Worm (Caenorhabditis elegans) whole organism, L4 larva: ENCODE measurements around the gene C15B12.9.

Source experiments
- D1046.2 ChIP-seq: fragments of 200-800 bp; sonication (Bioruptor generic); IDR thresholded peaks from 2 replicates; pipeline ENCODE4 v1.3.6; 2022; ENCODE audit warnings: missing genetic modification characterization, missing compliant biosample characterization
- F10B5.3 ChIP-seq: sonication (generic microtip); optimal IDR thresholded peaks from 2 replicates; lab custom pipeline; 2016; ENCODE audit warnings: mild to moderate bottlenecking, missing genetic modification characterization, missing compliant biosample characterization
- F37D6.2 ChIP-seq: sonication (generic microtip); optimal IDR thresholded peaks from 2 replicates; lab custom pipeline; 2016; ENCODE audit warnings: mild to moderate bottlenecking, missing genetic modification characterization, missing compliant biosample characterization
- F49E8.2 ChIP-seq: sonication (generic microtip); optimal IDR thresholded peaks from 2 replicates; lab custom pipeline; 2016; ENCODE audit warnings: missing compliant biosample characterization, mild to moderate bottlenecking, missing genetic modification characterization, borderline replicate concordance
- R02D3.7 ChIP-seq: fragments of 150-350 bp; sonication (generic microtip); optimal IDR thresholded peaks from 3 replicates; lab custom pipeline; 2014; ENCODE audit warnings: missing biosample characterization, missing genetic modification characterization
- T20F7.1 ChIP-seq: fragments of 200-800 bp; sonication (Bioruptor generic); optimal IDR thresholded peaks from 2 replicates; lab custom pipeline; 2018; ENCODE audit warnings: mild to moderate bottlenecking, missing genetic modification characterization, missing compliant biosample characterization
- T26A8.4 ChIP-seq: fragments of 200-800 bp; sonication (Bioruptor generic); IDR thresholded peaks from 2 replicates; pipeline ENCODE4 v1.3.6; 2022; ENCODE audit warnings: missing genetic modification characterization, missing compliant biosample characterization
- Y48G9A.11 ChIP-seq: fragments of 200-800 bp; sonication (Bioruptor generic); IDR thresholded peaks from 2 replicates; pipeline ENCODE4 v1.3.6; 2022; ENCODE audit warnings: missing genetic modification reagents, missing genetic modification characterization, missing compliant biosample characterization
- ZK337.2 ChIP-seq: fragments of 200-800 bp; sonication (Bioruptor generic); IDR thresholded peaks from 2 replicates; pipeline ENCODE4 v1.3.6; 2022; ENCODE audit warnings: missing genetic modification reagents, missing genetic modification characterization, missing compliant biosample characterization
- aha-1 ChIP-seq: fragments of 150-350 bp; peaks from one replicate; lab custom pipeline; 2014; ENCODE audit warnings: missing biosample characterization, missing genetic modification characterization
- attf-4 ChIP-seq: sonication (generic microtip); optimal IDR thresholded peaks from 3 replicates; lab custom pipeline; 2017; ENCODE audit warnings: missing biosample characterization, missing genetic modification characterization
- ceh-20 ChIP-seq: fragments of 200-800 bp; sonication (Bioruptor generic); IDR thresholded peaks from 2 replicates; pipeline ENCODE4 v1.3.6; 2022; ENCODE audit warnings: missing genetic modification reagents, missing genetic modification characterization, missing compliant biosample characterization
- ceh-28 ChIP-seq: fragments of 150-350 bp; optimal IDR thresholded peaks from 2 replicates; lab custom pipeline; 2014; ENCODE audit warnings: missing biosample characterization, missing genetic modification reagents, missing genetic modification characterization
- ceh-32 ChIP-seq: sonication (generic microtip); optimal IDR thresholded peaks from 2 replicates; lab custom pipeline; 2016; ENCODE audit warnings: mild to moderate bottlenecking, missing genetic modification characterization, missing compliant biosample characterization; ENCODE audit not compliant: poor library complexity
- ceh-62 ChIP-seq: sonication (generic microtip); optimal IDR thresholded peaks from 2 replicates; lab custom pipeline; 2017; ENCODE audit warnings: missing biosample characterization, missing genetic modification characterization
- ces-1 ChIP-seq: fragments of 150-350 bp; sonication (generic microtip); optimal IDR thresholded peaks from 4 replicates; lab custom pipeline; 2014; ENCODE audit warnings: missing biosample characterization, missing genetic modification reagents, missing genetic modification characterization
- cey-2 ChIP-seq: sonication (generic microtip); optimal IDR thresholded peaks from 3 replicates; lab custom pipeline; 2017; ENCODE audit warnings: missing genetic modification characterization, mild to moderate bottlenecking, missing compliant biosample characterization, antibody characterized with exemption, borderline replicate concordance; ENCODE audit not compliant: insufficient read depth
- ctbp-1 ChIP-seq: fragments of 200-800 bp; sonication (Bioruptor generic); IDR thresholded peaks from 2 replicates; pipeline ENCODE4 v1.3.6; 2022; ENCODE audit warnings: missing genetic modification reagents, missing genetic modification characterization, missing compliant biosample characterization
- daf-12 ChIP-seq: fragments of 150-350 bp; optimal IDR thresholded peaks from 2 replicates; lab custom pipeline; 2014; ENCODE audit warnings: missing biosample characterization, missing genetic modification reagents, missing genetic modification characterization
- daf-16 ChIP-seq, 3 experiments: sonication (generic microtip); optimal IDR thresholded peaks; 2 replicates each; lab custom pipeline; 2016 to 2017; ENCODE audit warnings: missing genetic modification characterization in 3 of 3, missing genetic modification reagents in 3 of 3, mild to moderate bottlenecking in 2 of 3, missing compliant biosample characterization in 2 of 3, missing biosample characterization in 1 of 3, moderate library complexity in 1 of 3
- daf-8 ChIP-seq: fragments of 200-800 bp; sonication (Bioruptor generic); IDR thresholded peaks from 2 replicates; pipeline ENCODE4 v1.3.6; 2022; ENCODE audit warnings: missing genetic modification characterization, missing compliant biosample characterization
- dmd-6 ChIP-seq: fragments of 200-800 bp; sonication (Bioruptor generic); IDR thresholded peaks from 2 replicates; pipeline ENCODE4 v1.3.6; 2022; ENCODE audit warnings: missing genetic modification reagents, missing genetic modification characterization, missing compliant biosample characterization
- dmd-9 ChIP-seq: fragments of 200-800 bp; sonication (Bioruptor generic); IDR thresholded peaks from 2 replicates; pipeline ENCODE4 v1.3.6; 2022; ENCODE audit warnings: missing genetic modification reagents, missing genetic modification characterization, missing compliant biosample characterization
- dpl-1 ChIP-seq: fragments of 150-350 bp; optimal IDR thresholded peaks from 2 replicates; lab custom pipeline; 2014; ENCODE audit warnings: missing biosample characterization, missing genetic modification reagents, missing genetic modification characterization
- egl-43 ChIP-seq: fragments of 200-800 bp; sonication (Bioruptor generic); IDR thresholded peaks from 2 replicates; pipeline ENCODE4 v1.3.6; 2022; ENCODE audit warnings: missing genetic modification reagents, missing genetic modification characterization, missing compliant biosample characterization
- fkh-10 ChIP-seq: fragments of 150-350 bp; optimal IDR thresholded peaks from 2 replicates; lab custom pipeline; 2014; ENCODE audit warnings: missing biosample characterization, missing genetic modification reagents, missing genetic modification characterization
- fos-1 ChIP-seq: fragments of 150-350 bp; optimal IDR thresholded peaks from 2 replicates; lab custom pipeline; 2014; ENCODE audit warnings: missing biosample characterization, missing genetic modification characterization
- gei-8 ChIP-seq: fragments of 200-800 bp; sonication (Bioruptor generic); optimal IDR thresholded peaks from 2 replicates; lab custom pipeline; 2018; ENCODE audit warnings: mild to moderate bottlenecking, missing genetic modification characterization, missing compliant biosample characterization
- hif-1 ChIP-seq, 2 experiments: sonication (generic microtip); optimal IDR thresholded peaks; 2 replicates each; lab custom pipeline; 2016 to 2017; ENCODE audit warnings: missing compliant biosample characterization in 2 of 2, missing genetic modification characterization in 2 of 2, missing genetic modification reagents in 2 of 2, missing genotype in 2 of 2, mild to moderate bottlenecking in 1 of 2
- hlh-11 ChIP-seq: fragments of 200-800 bp; sonication (Bioruptor generic); optimal IDR thresholded peaks from 2 replicates; lab custom pipeline; 2018; ENCODE audit warnings: mild to moderate bottlenecking, missing genetic modification characterization, missing compliant biosample characterization
- hmg-1.1 ChIP-seq: fragments of 200-800 bp; sonication (Bioruptor generic); IDR thresholded peaks from 2 replicates; pipeline ENCODE4 v1.3.6; 2022; ENCODE audit warnings: missing genetic modification reagents, missing genetic modification characterization, missing compliant biosample characterization
- jun-1 ChIP-seq: fragments of 150-350 bp; optimal IDR thresholded peaks from 2 replicates; lab custom pipeline; 2014; ENCODE audit warnings: missing biosample characterization, missing genetic modification reagents, missing genetic modification characterization
- lin-1 ChIP-seq: fragments of 200-800 bp; sonication (Bioruptor generic); IDR thresholded peaks from 2 replicates; pipeline ENCODE4 v1.3.6; 2022; ENCODE audit warnings: missing genetic modification reagents, missing genetic modification characterization, missing compliant biosample characterization
- lin-13 ChIP-seq: fragments of 150-350 bp; optimal IDR thresholded peaks from 2 replicates; lab custom pipeline; 2014; ENCODE audit warnings: missing biosample characterization, missing genetic modification reagents, missing genetic modification characterization
- lir-3 ChIP-seq: sonication (generic microtip); optimal IDR thresholded peaks from 2 replicates; lab custom pipeline; 2016; ENCODE audit warnings: mild to moderate bottlenecking, missing genetic modification characterization, missing compliant biosample characterization
- madf-5 ChIP-seq, 2 experiments: fragments of 200-800 bp; sonication (Bioruptor generic); IDR thresholded peaks; 2 replicates each; pipeline ENCODE4 v1.3.6; 2022; ENCODE audit warnings: missing compliant biosample characterization in 2 of 2, missing genetic modification characterization in 2 of 2
- mep-1 ChIP-seq: fragments of 150-350 bp; sonication (generic microtip); optimal IDR thresholded peaks from 3 replicates; lab custom pipeline; 2014; ENCODE audit warnings: missing biosample characterization, missing genetic modification characterization
- mxl-2 ChIP-seq: fragments of 200-800 bp; sonication (Bioruptor generic); conservative IDR thresholded peaks from 2 replicates; pipeline ENCODE4 v1.3.6; 2022; ENCODE audit warnings: missing genetic modification reagents, missing genetic modification characterization, missing compliant biosample characterization
- mxl-3 ChIP-seq: fragments of 200-800 bp; sonication (Bioruptor generic); optimal IDR thresholded peaks from 2 replicates; lab custom pipeline; 2018; ENCODE audit warnings: mild to moderate bottlenecking, missing genetic modification characterization, missing compliant biosample characterization
- nhr-10 ChIP-seq: fragments of 150-350 bp; optimal IDR thresholded peaks from 2 replicates; lab custom pipeline; 2014; ENCODE audit warnings: missing biosample characterization, missing genetic modification characterization
- nhr-111 ChIP-seq: fragments of 200-800 bp; sonication (Bioruptor generic); optimal IDR thresholded peaks from 2 replicates; lab custom pipeline; 2018; ENCODE audit warnings: mild to moderate bottlenecking, missing genetic modification characterization, missing compliant biosample characterization
- nhr-237 ChIP-seq: sonication (generic microtip); optimal IDR thresholded peaks from 2 replicates; lab custom pipeline; 2017; ENCODE audit warnings: missing biosample characterization, missing genetic modification characterization
- nhr-48 ChIP-seq: sonication (generic microtip); optimal IDR thresholded peaks from 2 replicates; lab custom pipeline; 2016; ENCODE audit warnings: mild to moderate bottlenecking, missing genetic modification characterization, missing compliant biosample characterization
- saeg-2 ChIP-seq: fragments of 200-800 bp; sonication (Bioruptor generic); IDR thresholded peaks from 2 replicates; pipeline ENCODE4 v1.3.6; 2022; ENCODE audit warnings: missing genetic modification reagents, missing genetic modification characterization, missing compliant biosample characterization
- sdz-12 ChIP-seq: fragments of 200-800 bp; sonication (Bioruptor generic); optimal IDR thresholded peaks from 2 replicates; lab custom pipeline; 2018; ENCODE audit warnings: mild to moderate bottlenecking, missing genetic modification characterization, missing compliant biosample characterization
- snpc-4 ChIP-seq: fragments of 150-350 bp; optimal IDR thresholded peaks from 2 replicates; lab custom pipeline; 2014; ENCODE audit warnings: missing biosample characterization, missing genetic modification characterization
- spr-3 ChIP-seq: fragments of 200-800 bp; sonication (Bioruptor generic); optimal IDR thresholded peaks from 2 replicates; lab custom pipeline; 2018; ENCODE audit warnings: mild to moderate bottlenecking, missing genetic modification characterization, missing compliant biosample characterization
- tag-97 ChIP-seq: fragments of 200-800 bp; sonication (Bioruptor generic); IDR thresholded peaks from 2 replicates; pipeline ENCODE4 v1.3.6; 2022; ENCODE audit warnings: missing genetic modification characterization, missing compliant biosample characterization
- vab-7 ChIP-seq: fragments of 200-800 bp; sonication (Bioruptor generic); IDR thresholded peaks from 2 replicates; pipeline ENCODE4 v1.3.6; 2022; ENCODE audit warnings: missing genetic modification reagents, missing genetic modification characterization, missing compliant biosample characterization
- zag-1 ChIP-seq: fragments of 150-350 bp; optimal IDR thresholded peaks from 2 replicates; lab custom pipeline; 2014; ENCODE audit warnings: missing biosample characterization, missing genetic modification characterization
- zip-11 ChIP-seq: fragments of 200-800 bp; sonication (Bioruptor generic); IDR thresholded peaks from 2 replicates; pipeline ENCODE4 v1.3.6; 2022; ENCODE audit warnings: missing genetic modification characterization, missing compliant biosample characterization
- ztf-11 ChIP-seq: fragments of 150-350 bp; optimal IDR thresholded peaks from 2 replicates; lab custom pipeline; 2014; ENCODE audit warnings: missing biosample characterization, missing genetic modification characterization

The C15B12.9 gene

DNA sequence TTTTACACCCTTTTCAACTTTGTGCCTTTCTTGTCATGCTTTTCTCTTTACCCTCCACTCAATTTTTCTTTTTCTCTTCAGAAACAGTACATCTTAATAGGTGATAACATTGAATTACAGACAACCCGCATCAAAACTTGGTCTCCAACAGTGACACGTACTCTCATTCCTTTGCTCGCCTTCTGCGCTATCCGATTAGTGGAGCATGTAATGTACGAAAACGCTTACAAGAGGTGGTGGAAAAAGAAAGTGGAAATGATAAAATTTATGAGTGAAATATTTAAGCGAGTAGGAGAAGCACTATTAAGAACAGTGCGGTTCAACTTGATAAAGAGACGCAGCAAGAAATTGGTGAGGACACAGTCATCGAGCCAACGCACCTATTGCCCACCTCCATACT is 12.0 kb upstream of the C15B12.9 start, which contains the start of gene pept-1 (continued):
- TF ChIP-seq lin-13 (no peak), aha-1 (tag; lab: Kevin White, UChicago) (no peak), mxl-2 (GFP tag; lab: Robert Waterston, UW) (no peak), D1046.2 (GFP tag; lab: Robert Waterston, UW) (no peak), egl-43 (GFP tag; lab: Robert Waterston, UW) (no peak), mxl-3 (GFP tag; lab: Kevin White, UChicago) (peak; percentile 17), lin-1 (GFP tag; lab: Robert Waterston, UW) (peak; percentile 23; the same call in 1 of the 2 replicates), lir-3 (tag; lab: Kevin White, UChicago) (no peak), saeg-2 (GFP tag; lab: Robert Waterston, UW) (no peak), F49E8.2 (tag; lab: Kevin White, UChicago) (no peak), daf-8 (GFP tag; lab: Robert Waterston, UW) (no peak), dpl-1 (GFP tag; lab: Kevin White, UChicago) (no peak), ces-1 (no peak), ceh-62 (tag; lab: Kevin White, UChicago) (no peak), snpc-4 (tag; lab: Kevin White, UChicago) (no peak), hmg-1.1 (no peak), zag-1 (tag; lab: Kevin White, UChicago) (no peak), ztf-11 (tag; lab: Kevin White, UChicago) (no peak), nhr-237 (no peak), hif-1 (tag; optimal IDR thresholded peaks at IDR 0.05; lab: Kevin White, UChicago) (no peak), F10B5.3 (tag; lab: Kevin White, UChicago) (no peak), sdz-12 (GFP tag; lab: Kevin White, UChicago) (no peak), daf-12 (tag; lab: Kevin White, UChicago) (no peak), zip-11 (GFP tag; lab: Robert Waterston, UW) (no peak), vab-7 (GFP tag; lab: Robert Waterston, UW) (no peak), T26A8.4 (GFP tag; lab: Robert Waterston, UW) (no peak), ZK337.2 (GFP tag; lab: Robert Waterston, UW) (no peak), jun-1 (no peak), nhr-48 (tag; lab: Kevin White, UChicago) (peak; percentile 45), Y48G9A.11 (GFP tag; lab: Robert Waterston, UW) (no peak), nhr-10 (tag; lab: Kevin White, UChicago) (no peak), fos-1 (tag; lab: Kevin White, UChicago) (no peak), hlh-11 (tag; lab: Kevin White, UChicago) (peak; percentile 91), ctbp-1 (GFP tag; lab: Robert Waterston, UW) (no peak), attf-4 (no peak), ceh-32 (tag; lab: Kevin White, UChicago) (no peak), T20F7.1 (no peak), madf-5 (GFP tag; IDR thresholded peaks at IDR 0.05; lab: Robert Waterston, UW) (no peak), spr-3 (GFP tag; lab: Kevin White, UChicago) (no peak), mep-1 (no peak), nhr-111 (GFP tag; lab: Kevin White, UChicago) (no peak), cey-2 (tag; lab: Kevin White, UChicago) (no peak), dmd-9 (GFP tag; lab: Robert Waterston, UW) (no peak), gei-8 (GFP tag; lab: Kevin White, UChicago) (peak; percentile 47), R02D3.7 (tag; lab: Kevin White, UChicago) (no peak), daf-16 (GFP tag; optimal IDR thresholded peaks at IDR 0.05; lab: Kevin White, UChicago) (no peak), daf-16 (tag; optimal IDR thresholded peaks at IDR 0.05; lab: Kevin White, UChicago) (peak; percentile 58), F37D6.2 (tag; lab: Kevin White, UChicago) (no peak), ceh-20 (GFP tag; lab: Robert Waterston, UW) (0 out of 2 replicates have a peak, but pooled peaks have one; percentile 13), fkh-10 (no peak), tag-97 (GFP tag; lab: Robert Waterston, UW) (no peak), ceh-28 (tag; lab: Kevin White, UChicago) (no peak), dmd-6 (GFP tag; lab: Robert Waterston, UW) (peak; percentile 88)
